Worm (Caenorhabditis elegans): ENCODE measurements around the gene pals-19.

The pals-19 gene

DNA sequence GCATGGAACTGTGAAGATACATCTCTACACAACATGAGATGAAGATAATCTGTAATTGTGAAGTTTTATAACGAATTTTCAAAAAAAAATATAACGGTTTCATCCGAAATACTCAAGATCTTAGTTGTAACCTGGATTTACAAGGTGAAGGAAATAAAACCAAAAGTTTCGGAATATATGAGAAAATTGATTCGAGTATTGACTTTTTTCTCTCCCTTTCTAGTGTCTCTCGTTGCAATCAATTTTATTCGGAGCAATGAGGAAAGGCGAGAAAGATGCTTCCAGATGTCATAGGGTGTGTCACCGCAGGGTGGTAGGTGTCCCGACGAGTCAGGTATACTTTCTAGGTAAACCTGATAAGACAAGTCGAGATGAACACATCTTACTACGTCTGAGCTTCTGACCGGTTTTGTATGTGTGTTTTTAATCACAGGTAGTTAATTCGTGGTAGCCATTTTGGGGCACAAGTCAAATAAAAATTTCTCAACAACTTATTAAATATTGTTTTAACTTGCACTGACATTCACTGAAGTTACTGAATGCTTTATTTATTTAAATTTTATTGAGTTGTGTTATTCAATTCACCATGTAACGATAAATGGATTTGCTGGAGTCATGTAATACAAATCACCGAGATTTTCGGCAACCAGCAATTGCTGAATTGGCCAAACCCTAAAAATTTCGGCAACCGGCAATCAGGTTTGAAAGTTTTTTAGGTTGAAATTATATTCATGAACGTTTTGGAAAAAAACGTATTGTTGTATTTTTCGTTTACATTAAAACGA is 13.3 kb upstream of the pals-19 start, which contains the start of gene pals-20 (continued):
- no peak for TF ChIP-seq ceh-28 (tag; optimal IDR thresholded peaks at IDR 0.05)

DNA sequence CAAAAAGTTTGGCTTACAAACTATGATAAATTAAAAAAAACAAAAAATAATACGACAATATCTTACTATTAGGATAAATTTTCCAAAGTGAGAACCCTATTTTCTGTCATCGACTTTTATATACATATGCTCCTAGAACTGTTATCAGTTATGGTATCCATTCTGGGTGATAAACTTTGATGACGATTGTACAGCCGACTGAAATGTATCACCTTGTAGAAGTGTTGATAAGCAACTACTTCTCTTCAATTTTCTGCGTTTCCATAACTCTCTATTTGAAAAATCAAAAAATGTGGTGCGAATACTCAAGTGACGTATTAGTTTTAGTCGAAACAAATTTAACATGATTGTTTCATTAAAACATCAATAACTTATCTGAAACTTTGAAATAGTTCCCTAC is 11.8 kb upstream of the pals-19 start:
- TF ChIP-seq ZK337.2 (GFP tag; IDR thresholded peaks at IDR 0.05), result no peak
- peak; percentile 94 for TF ChIP-seq pqm-1 (tag; optimal IDR thresholded peaks at IDR 0.05)
- peak; percentile 71 for TF ChIP-seq dve-1 (tag; optimal IDR thresholded peaks at IDR 0.05; ENCODE audit: insufficient read depth)
- peak; percentile 37; the same call in 1 of the 2 replicates for TF ChIP-seq php-3 (GFP tag; IDR thresholded peaks at IDR 0.05)
- TF ChIP-seq madf-9 (GFP tag; conservative IDR thresholded peaks at IDR 0.05), result no peak
- TF ChIP-seq mdt-29 (GFP tag; IDR thresholded peaks at IDR 0.05), result no peak
- TF ChIP-seq F49E8.2 (tag; optimal IDR thresholded peaks at IDR 0.05; ENCODE audit: borderline replicate concordance), result no peak
- no peak for TF ChIP-seq unc-62 (GFP tag; optimal IDR thresholded peaks at IDR 0.05 in 1 of 2)
- no peak for TF ChIP-seq unc-62 (tag; optimal IDR thresholded peaks at IDR 0.05)
- TF ChIP-seq dmd-6 (GFP tag; IDR thresholded peaks at IDR 0.05), result peak; percentile 75
- no peak for TF ChIP-seq D1046.2 (GFP tag; IDR thresholded peaks at IDR 0.05)
- no peak for TF ChIP-seq fos-1 (tag; optimal IDR thresholded peaks at IDR 0.05)
- no peak for TF ChIP-seq lin-29 (GFP tag; IDR thresholded peaks at IDR 0.05)
- no peak for TF ChIP-seq nhr-76 (tag; optimal IDR thresholded peaks at IDR 0.05)
- TF ChIP-seq tra-1 (GFP tag; IDR thresholded peaks at IDR 0.05), result no peak
- TF ChIP-seq egl-27 (tag; optimal IDR thresholded peaks at IDR 0.05), result no peak
- no peak for TF ChIP-seq daf-16 (GFP tag; optimal IDR thresholded peaks at IDR 0.05)
- peak; percentile 61 for TF ChIP-seq daf-16 (tag; optimal IDR thresholded peaks at IDR 0.05)
- no peak for TF ChIP-seq dmd-9 (GFP tag; IDR thresholded peaks at IDR 0.05)
- no peak for TF ChIP-seq unc-39 (tag; optimal IDR thresholded peaks at IDR 0.05)
- TF ChIP-seq duxl-1 (tag; optimal IDR thresholded peaks at IDR 0.05; ENCODE audit: poor library complexity), result no peak
- TF ChIP-seq rbr-2 (tag; optimal IDR thresholded peaks at IDR 0.05), result no peak
- TF ChIP-seq cey-2 (tag; optimal IDR thresholded peaks at IDR 0.05; ENCODE audit: borderline replicate concordance, insufficient read depth), result no peak
- no peak for TF ChIP-seq ceh-82 (tag; optimal IDR thresholded peaks at IDR 0.05)
- peak; percentile 57 for TF ChIP-seq nhr-77 (tag; optimal IDR thresholded peaks at IDR 0.05)
- TF ChIP-seq hlh-11 (tag; optimal IDR thresholded peaks at IDR 0.05), result peak; percentile 59
- TF ChIP-seq nhr-28 (tag; optimal IDR thresholded peaks at IDR 0.05), result peak; percentile 83
- no peak for TF ChIP-seq zfp-3 (GFP tag; conservative IDR thresholded peaks at IDR 0.05)
- no peak for TF ChIP-seq zfp-2 (tag; optimal IDR thresholded peaks at IDR 0.05)
- peak in 1 of 2 experiments; percentile 22 for TF ChIP-seq lsy-2 (tag; optimal IDR thresholded peaks at IDR 0.05)
- TF ChIP-seq dpl-1 (GFP tag; optimal IDR thresholded peaks at IDR 0.05), result no peak
- no peak for TF ChIP-seq jun-1 (tag; optimal IDR thresholded peaks at IDR 0.05)
- no peak for TF ChIP-seq egl-43 (GFP tag; IDR thresholded peaks at IDR 0.05)
- peak; percentile 1 for TF ChIP-seq T20F7.1 (GFP tag; optimal IDR thresholded peaks at IDR 0.05)
- TF ChIP-seq snpc-4 (tag; optimal IDR thresholded peaks at IDR 0.05), result no peak
- TF ChIP-seq ceh-28 (tag; optimal IDR thresholded peaks at IDR 0.05), result no peak
- TF ChIP-seq lin-1 (GFP tag; IDR thresholded peaks at IDR 0.05), result no peak
- TF ChIP-seq lin-15B (tag; optimal IDR thresholded peaks at IDR 0.05), result no peak
- no peak for TF ChIP-seq ZK546.5 (tag; optimal IDR thresholded peaks at IDR 0.05)

DNA sequence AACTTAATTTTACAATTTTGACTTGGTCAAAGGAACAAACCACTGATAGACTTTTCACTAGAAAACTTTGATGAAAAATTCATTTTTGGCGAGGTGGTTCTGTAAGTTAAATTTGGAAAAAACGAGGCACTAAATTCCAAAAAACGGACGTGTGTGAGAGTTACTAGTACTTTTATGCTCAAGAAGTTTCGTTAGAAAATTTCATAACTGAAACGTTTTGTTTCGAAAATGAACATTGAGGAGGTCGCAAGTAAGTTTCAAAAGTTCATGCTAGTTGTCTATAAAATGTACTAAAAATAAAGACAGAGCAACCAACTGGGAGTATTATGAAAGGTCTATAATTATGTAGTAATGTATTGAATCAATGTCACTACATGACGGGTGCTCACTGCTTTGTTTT is 10.0 kb upstream of the pals-19 start, which contains the start of gene pals-17:
Gene pals-17, minus strand, starts transcription at position 101 of the 400 bp plus-strand sequence.
- TF ChIP-seq ctbp-1 (GFP tag; IDR thresholded peaks at IDR 0.05), result no peak
- no peak for TF ChIP-seq pha-4 (GFP tag; IDR thresholded peaks at IDR 0.05)
- no peak for TF ChIP-seq pha-4 (tag; optimal IDR thresholded peaks at IDR 0.05)
- no peak for TF ChIP-seq dmd-8 (GFP tag; IDR thresholded peaks at IDR 0.05)
- no peak for TF ChIP-seq dmd-6 (GFP tag; IDR thresholded peaks at IDR 0.05)
- no peak for TF ChIP-seq lin-29 (GFP tag; IDR thresholded peaks at IDR 0.05)
